Worm (Caenorhabditis elegans): ENCODE results near the gene K07H8.7.

K07H8.7 gene

DNA sequence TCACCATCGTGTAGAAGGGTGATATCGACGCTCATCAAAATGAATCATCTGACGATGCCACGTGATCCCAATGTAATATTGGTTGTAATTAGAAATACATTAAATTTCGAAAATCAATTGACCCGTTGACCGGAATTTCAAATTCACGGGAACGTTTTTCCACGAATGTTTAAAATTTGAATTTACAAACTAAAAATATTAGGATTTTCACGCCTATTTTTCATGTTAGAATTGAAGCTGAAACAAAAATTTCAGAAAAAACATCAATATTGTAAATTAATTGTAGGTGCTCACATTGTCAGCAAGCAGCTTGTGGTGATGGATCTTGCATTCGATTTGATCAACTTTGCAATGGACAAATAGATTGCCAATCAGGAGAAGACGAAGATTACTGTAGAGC is 49.5 kb downstream of the K07H8.7 start, which contains the start of gene C07G1.6:
Gene C07G1.6 (minus strand): TSS at position 101 of the 400 bp plus-strand sequence.
- no peak for TF ChIP-seq mml-1 (tag; optimal IDR thresholded peaks at IDR 0.05)
- TF ChIP-seq R02D3.7 (tag; optimal IDR thresholded peaks at IDR 0.05) = no peak
